Worm (Caenorhabditis elegans) whole organism, L1 larva: ENCODE results near the gene eor-2.

Experiments
- alr-1 ChIP-seq: fragments of 200-800 bp; sonication (Bioruptor generic); optimal IDR thresholded peaks from 2 replicates; lab custom pipeline; 2018; ENCODE audit warnings: borderline replicate concordance, mild to moderate bottlenecking, missing genetic modification characterization, missing compliant biosample characterization
- ama-1 ChIP-seq: fragments of 150-350 bp; optimal IDR thresholded peaks from 2 replicates; lab custom pipeline; 2014
- blmp-1 ChIP-seq: fragments of 150-350 bp; optimal IDR thresholded peaks from 2 replicates; lab custom pipeline; 2014; ENCODE audit warnings: missing biosample characterization, missing genetic modification characterization
- ceh-63 ChIP-seq: fragments of 200-800 bp; sonication (Bioruptor generic); optimal IDR thresholded peaks from 2 replicates; lab custom pipeline; 2018; ENCODE audit warnings: mild to moderate bottlenecking, missing genetic modification characterization, missing compliant biosample characterization
- ceh-8 ChIP-seq: fragments of 200-800 bp; sonication (Bioruptor generic); optimal IDR thresholded peaks from 2 replicates; lab custom pipeline; 2018; ENCODE audit warnings: mild to moderate bottlenecking, missing genetic modification characterization, moderate library complexity, missing compliant biosample characterization
- ceh-82 ChIP-seq, 3 experiments: fragments of 150-350 bp in 1 of 3; sonication (generic microtip) in 2 of 3; optimal IDR thresholded peaks; 2 replicates each; lab custom pipeline; 2014 to 2017; ENCODE audit warnings: missing biosample characterization in 3 of 3, missing genetic modification characterization in 3 of 3
- ceh-90 ChIP-seq: sonication (generic microtip); optimal IDR thresholded peaks from 2 replicates; lab custom pipeline; 2016; ENCODE audit warnings: missing genetic modification characterization, missing compliant biosample characterization
- dsc-1 ChIP-seq: sonication (generic microtip); optimal IDR thresholded peaks from 2 replicates; lab custom pipeline; 2016; ENCODE audit warnings: mild to moderate bottlenecking, missing genetic modification characterization, missing compliant biosample characterization
- efl-1 ChIP-seq, 4 experiments: fragments of 150-350 bp; optimal IDR thresholded peaks in 3 of 4; peaks in 1 of 4; 1 replicate in 1 of 4; 2 replicates in 3 of 4; lab custom pipeline; 2014; ENCODE audit warnings: missing biosample characterization in 2 of 4, missing genetic modification characterization in 2 of 4, missing genetic modification reagents in 2 of 4
- efl-3 ChIP-seq: fragments of 200-800 bp; sonication (Bioruptor generic); optimal IDR thresholded peaks from 2 replicates; lab custom pipeline; 2018; ENCODE audit warnings: mild to moderate bottlenecking, missing genetic modification characterization, missing compliant biosample characterization
- elt-3 ChIP-seq, 6 experiments: fragments of 150-350 bp in 1 of 6; sonication (generic microtip); optimal IDR thresholded peaks; 2 replicates each; lab custom pipeline; 2017 to 2018; ENCODE audit warnings: missing biosample characterization in 6 of 6, missing genetic modification characterization in 6 of 6, inconsistent platforms in 1 of 6
- fkh-8 ChIP-seq: sonication (generic microtip); optimal IDR thresholded peaks from 2 replicates; lab custom pipeline; 2016; ENCODE audit warnings: mild to moderate bottlenecking, missing genetic modification characterization, missing compliant biosample characterization
- fos-1 ChIP-seq: fragments of 150-350 bp; optimal IDR thresholded peaks from 2 replicates; lab custom pipeline; 2014; ENCODE audit warnings: missing biosample characterization, missing genetic modification characterization
- hlh-4 ChIP-seq: sonication (generic microtip); optimal IDR thresholded peaks from 2 replicates; lab custom pipeline; 2016; ENCODE audit warnings: mild to moderate bottlenecking, missing genetic modification characterization, missing compliant biosample characterization
- irx-1 ChIP-seq: sonication (generic microtip); optimal IDR thresholded peaks from 2 replicates; lab custom pipeline; 2016; ENCODE audit warnings: missing genetic modification characterization, missing compliant biosample characterization
- isw-1 ChIP-seq: fragments of 200-800 bp; sonication (Bioruptor generic); IDR thresholded peaks from 2 replicates; pipeline ENCODE4 v1.3.6; 2022; ENCODE audit warnings: missing genetic modification characterization, missing compliant biosample characterization
- lin-13 ChIP-seq: fragments of 150-350 bp; optimal IDR thresholded peaks from 2 replicates; lab custom pipeline; 2014; ENCODE audit warnings: missing biosample characterization, missing genetic modification reagents, missing genetic modification characterization
- lin-14 ChIP-seq: fragments of 200-800 bp; sonication (Bioruptor generic); optimal IDR thresholded peaks from 2 replicates; lab custom pipeline; 2018; ENCODE audit warnings: mild to moderate bottlenecking, missing genetic modification characterization, moderate library complexity, missing compliant biosample characterization
- lir-3 ChIP-seq: sonication (generic microtip); optimal IDR thresholded peaks from 2 replicates; lab custom pipeline; 2016; ENCODE audit warnings: mild to moderate bottlenecking, missing genetic modification characterization, moderate library complexity, missing compliant biosample characterization; ENCODE audit not compliant: poor library complexity
- mep-1 ChIP-seq: fragments of 150-350 bp; optimal IDR thresholded peaks from 2 replicates; lab custom pipeline; 2014; ENCODE audit warnings: missing biosample characterization, missing genetic modification characterization
- nhr-237 ChIP-seq: fragments of 150-350 bp; optimal IDR thresholded peaks from 2 replicates; lab custom pipeline; 2014; ENCODE audit warnings: missing biosample characterization, missing genetic modification characterization
- nhr-28 ChIP-seq: fragments of 150-350 bp; optimal IDR thresholded peaks from 2 replicates; lab custom pipeline; 2014; ENCODE audit warnings: missing biosample characterization, missing genetic modification characterization
- nhr-76 ChIP-seq: sonication (generic microtip); optimal IDR thresholded peaks from 2 replicates; lab custom pipeline; 2017; ENCODE audit warnings: missing biosample characterization, missing genetic modification characterization
- nhr-77 ChIP-seq: fragments of 150-350 bp; optimal IDR thresholded peaks from 2 replicates; lab custom pipeline; 2014; ENCODE audit warnings: missing biosample characterization, missing genetic modification characterization
- nhr-85 ChIP-seq: sonication (generic microtip); peaks from one replicate; lab custom pipeline; 2016; ENCODE audit warnings: missing genetic modification characterization, inconsistent platforms, missing compliant biosample characterization
- pag-3 ChIP-seq: sonication (generic microtip); optimal IDR thresholded peaks from 2 replicates; lab custom pipeline; 2017; ENCODE audit warnings: missing genetic modification characterization, mild to moderate bottlenecking, missing compliant biosample characterization, antibody characterized with exemption, borderline replicate concordance; ENCODE audit not compliant: insufficient read depth
- pqm-1 ChIP-seq: sonication (generic microtip); optimal IDR thresholded peaks from 3 replicates; lab custom pipeline; 2017; ENCODE audit warnings: missing biosample characterization, missing genetic modification characterization
- rnt-1 ChIP-seq: sonication (generic microtip); optimal IDR thresholded peaks from 2 replicates; lab custom pipeline; 2016; ENCODE audit warnings: mild to moderate bottlenecking, missing genetic modification characterization, moderate library complexity, missing compliant biosample characterization
- tbx-2 ChIP-seq: sonication (generic microtip); optimal IDR thresholded peaks from 2 replicates; lab custom pipeline; 2016; ENCODE audit warnings: missing genetic modification characterization, missing compliant biosample characterization
- tlp-1 ChIP-seq: fragments of 150-350 bp; optimal IDR thresholded peaks from 2 replicates; lab custom pipeline; 2014; ENCODE audit warnings: missing biosample characterization, missing genetic modification characterization
- unc-130 ChIP-seq: fragments of 150-350 bp; optimal IDR thresholded peaks from 2 replicates; lab custom pipeline; 2017; ENCODE audit warnings: missing biosample characterization, missing genetic modification characterization, inconsistent platforms
- zip-4 ChIP-seq: fragments of 200-800 bp; sonication (Bioruptor generic); optimal IDR thresholded peaks from 2 replicates; lab custom pipeline; 2018; ENCODE audit warnings: mild to moderate bottlenecking, missing genetic modification characterization, moderate library complexity, missing compliant biosample characterization
- ztf-11 ChIP-seq, 2 experiments: sonication (generic microtip); optimal IDR thresholded peaks; 2 replicates each; lab custom pipeline; 2016 to 2017; ENCODE audit warnings: missing genetic modification characterization in 2 of 2, missing biosample characterization in 1 of 2, missing compliant biosample characterization in 1 of 2
- ztf-4 ChIP-seq: fragments of 150-350 bp; optimal IDR thresholded peaks from 2 replicates; lab custom pipeline; 2014; ENCODE audit warnings: missing biosample characterization, missing genetic modification characterization

Gene eor-2

DNA sequence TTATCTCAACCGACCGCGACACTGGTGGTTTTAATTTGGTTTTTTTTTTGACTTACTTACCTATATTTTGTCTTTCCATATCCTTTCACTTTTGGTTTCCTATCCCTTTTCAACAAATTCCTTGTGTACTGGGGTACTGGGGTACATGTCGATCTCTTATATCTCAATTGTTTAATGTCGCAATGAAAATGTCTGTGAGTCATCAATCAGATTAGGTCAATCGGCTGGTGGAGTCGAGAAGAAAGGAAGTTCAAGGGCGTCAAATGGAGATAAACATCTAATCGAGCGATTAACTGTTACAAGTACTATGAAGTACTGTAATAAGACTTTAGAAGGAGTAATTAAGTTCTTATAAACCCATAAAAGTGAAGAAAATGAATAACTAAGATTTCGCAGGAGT, 26.9 kb upstream of the eor-2 start (continued):
- TF ChIP-seq fos-1: no peak
- TF ChIP-seq dsc-1 (tag; lab: Kevin White, UChicago): no peak
- no peak for TF ChIP-seq efl-3 (GFP tag; lab: Kevin White, UChicago)
- TF ChIP-seq lin-13 (GFP tag; lab: Kevin White, UChicago): no peak
- no peak for TF ChIP-seq isw-1 (GFP tag; lab: Robert Waterston, UW)
- TF ChIP-seq ceh-90 (tag; lab: Kevin White, UChicago): no peak
- no peak for TF ChIP-seq nhr-76
- no peak for TF ChIP-seq alr-1 (tag; lab: Kevin White, UChicago)
- TF ChIP-seq rnt-1 (tag; lab: Kevin White, UChicago): peak; percentile 4
- TF ChIP-seq unc-130 (tag; lab: Kevin White, UChicago): no peak
- no peak for TF ChIP-seq ama-1 (lab: Kevin White, UChicago)
- TF ChIP-seq blmp-1 (tag; lab: Kevin White, UChicago): peak; percentile 97
- TF ChIP-seq ztf-4: no peak
- no peak for TF ChIP-seq ceh-8
- no peak for TF ChIP-seq nhr-237 (tag; lab: Kevin White, UChicago)
- TF ChIP-seq nhr-28 (tag; lab: Kevin White, UChicago): no peak
- TF ChIP-seq zip-4 (GFP tag; lab: Kevin White, UChicago): no peak

DNA sequence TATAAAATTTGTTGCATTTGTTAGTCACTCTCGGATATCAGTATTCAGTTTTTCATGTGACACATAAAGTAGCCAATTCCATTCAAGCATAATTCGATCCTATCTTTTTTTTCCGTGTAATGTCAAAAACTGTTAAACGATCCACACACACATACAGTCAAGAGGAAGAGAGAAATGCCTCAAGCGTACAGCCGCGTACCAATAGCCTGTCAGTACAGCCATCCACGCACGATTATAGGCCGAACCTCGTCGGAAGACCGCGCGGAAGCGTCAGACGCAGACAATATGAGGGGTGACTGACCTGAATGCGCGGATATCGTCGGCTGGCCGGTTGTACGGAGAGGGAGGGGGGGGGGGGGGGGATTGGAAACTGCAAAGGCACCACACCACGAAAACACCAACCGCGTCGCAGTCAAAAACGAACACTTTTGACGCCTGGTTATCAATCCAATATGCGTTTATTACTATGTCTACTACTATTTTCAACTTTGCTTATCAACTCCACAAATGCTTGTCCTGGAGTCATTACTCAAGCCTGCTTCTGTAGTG, 25.2 kb upstream of the eor-2 start, which contains the start of gene let-4:
let-4 (plus strand) TSS at position 357 of the 549 bp plus-strand sequence.
- TF ChIP-seq blmp-1 (tag; lab: Kevin White, UChicago): peak; percentile 61
- no peak for TF ChIP-seq ceh-82 (tag; optimal IDR thresholded peaks at IDR 0.05; lab: Kevin White, UChicago)
- TF ChIP-seq efl-1 (optimal IDR thresholded peaks at IDR 0.05; lab: Kevin White, UChicago): no peak
- TF ChIP-seq efl-1 (GFP tag; optimal IDR thresholded peaks at IDR 0.05 in 1 of 2; lab: Kevin White, UChicago): no peak

DNA sequence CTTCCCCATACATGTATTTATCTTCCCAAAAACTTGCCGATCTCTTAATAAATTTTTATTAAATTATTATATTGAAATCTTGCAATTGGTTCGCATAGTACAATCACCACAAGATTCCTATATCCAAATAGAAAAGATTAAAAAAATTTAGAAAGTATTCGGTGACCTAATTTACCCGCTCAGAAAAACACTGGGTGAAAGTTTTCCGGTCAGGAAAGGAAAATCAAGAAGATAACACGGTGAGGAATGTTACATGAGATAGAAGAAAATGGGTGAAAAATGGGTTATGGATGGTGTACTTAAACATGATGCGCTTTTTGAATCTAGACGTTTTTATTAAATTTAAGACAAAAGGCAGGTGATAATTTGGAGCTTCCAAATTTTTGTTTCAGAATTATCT, 22.0 kb upstream of the eor-2 start:
- TF ChIP-seq lir-3 (tag; lab: Kevin White, UChicago): no peak
- peak in 1 of 6 experiments; percentile 17 for TF ChIP-seq elt-3 (tag; optimal IDR thresholded peaks at IDR 0.05; lab: Kevin White, UChicago)
- TF ChIP-seq pqm-1 (tag; lab: Kevin White, UChicago): no peak
- peak; percentile 99 for TF ChIP-seq blmp-1 (tag; lab: Kevin White, UChicago)

DNA sequence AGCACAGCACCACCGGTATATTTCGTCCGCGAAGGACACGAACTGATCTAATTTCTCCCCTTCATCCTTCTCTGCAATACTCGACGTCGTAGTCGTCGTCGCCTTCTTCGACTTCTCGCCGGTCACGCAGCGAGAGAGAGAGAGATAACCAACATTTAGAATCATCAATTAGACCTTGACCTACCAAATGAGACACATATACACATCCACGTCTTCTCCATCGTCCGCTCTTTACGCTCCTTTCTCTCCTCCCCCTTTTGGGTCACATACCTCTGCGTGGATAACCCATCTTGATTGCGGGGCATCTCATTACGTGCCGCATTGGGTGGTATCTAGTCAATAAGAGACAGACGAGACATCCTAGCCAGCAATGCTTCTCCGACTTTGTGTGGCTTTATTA, 21.4 kb upstream of the eor-2 start, which contains the start of gene sym-1:
sym-1 (plus strand) TSS at position 194 of the 400 bp plus-strand sequence.
- peak in 1 of 6 experiments; percentile 15 for TF ChIP-seq elt-3 (tag; optimal IDR thresholded peaks at IDR 0.05; lab: Kevin White, UChicago)
- peak; percentile 72 for TF ChIP-seq nhr-85 (tag; lab: Kevin White, UChicago)
- no peak for TF ChIP-seq pag-3 (tag; lab: Kevin White, UChicago)
- peak; percentile 39 for TF ChIP-seq lin-14 (GFP tag; lab: Kevin White, UChicago)
- peak; percentile 32 for TF ChIP-seq mep-1 (tag; lab: Kevin White, UChicago)
- peak; percentile 91 for TF ChIP-seq blmp-1 (tag; lab: Kevin White, UChicago)

DNA sequence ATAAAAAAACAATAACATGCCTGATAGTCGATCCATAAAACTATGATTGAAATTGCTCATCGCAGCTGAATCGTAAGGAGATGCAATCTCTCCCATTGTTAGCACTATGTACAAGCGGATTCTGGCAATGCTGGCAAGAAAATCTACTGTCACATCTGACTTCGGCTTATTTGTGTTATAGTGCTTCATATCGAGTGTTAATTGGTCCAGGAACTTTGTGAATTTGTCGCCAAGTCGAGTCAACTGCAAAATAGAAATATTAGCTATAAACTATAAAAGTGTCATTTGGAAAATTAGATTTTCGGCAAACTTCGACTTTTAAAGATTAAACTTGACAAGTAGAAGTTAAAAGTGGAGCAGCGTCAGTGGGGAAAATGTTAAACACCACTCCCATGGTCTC, 18.5 kb upstream of the eor-2 start:
- TF ChIP-seq nhr-77 (tag; lab: Kevin White, UChicago) (no peak), hlh-4 (no peak), ztf-11 (tag; optimal IDR thresholded peaks at IDR 0.05; lab: Kevin White, UChicago) (no peak), efl-3 (GFP tag; lab: Kevin White, UChicago) (no peak), irx-1 (no peak), nhr-237 (tag; lab: Kevin White, UChicago) (no peak), tbx-2 (tag; lab: Kevin White, UChicago) (no peak), fkh-8 (tag; lab: Kevin White, UChicago) (no peak), elt-3 (tag; optimal IDR thresholded peaks at IDR 0.05; lab: Kevin White, UChicago) (no peak), tlp-1 (tag; lab: Kevin White, UChicago) (no peak), efl-1 (optimal IDR thresholded peaks at IDR 0.05; lab: Kevin White, UChicago) (no peak), efl-1 (GFP tag; optimal IDR thresholded peaks at IDR 0.05 in 1 of 2; lab: Kevin White, UChicago) (no peak), ceh-63 (no peak), ceh-82 (tag; optimal IDR thresholded peaks at IDR 0.05; lab: Kevin White, UChicago) (no peak)
